Worm (Caenorhabditis elegans) whole organism, young adult: ENCODE results near the gene haly-1.

Experiments used
- D2030.7 ChIP-seq: fragments of 200-800 bp; sonication (Bioruptor generic); IDR thresholded peaks from 2 replicates; pipeline ENCODE4 v1.3.6; 2022; ENCODE audit warnings: missing genetic modification reagents, missing genetic modification characterization, missing compliant biosample characterization
- F49E8.2 ChIP-seq: sonication (generic microtip); optimal IDR thresholded peaks from 3 replicates; lab custom pipeline; 2017; ENCODE audit warnings: missing genetic modification characterization, mild to moderate bottlenecking, missing compliant biosample characterization, antibody characterized with exemption, moderate library complexity; ENCODE audit not compliant: insufficient read depth
- ZK185.1 ChIP-seq: sonication (generic microtip); optimal IDR thresholded peaks from 2 replicates; lab custom pipeline; 2016; ENCODE audit warnings: mild to moderate bottlenecking, missing genetic modification characterization, missing compliant biosample characterization; ENCODE audit not compliant: poor library complexity, severe bottlenecking
- ccch-3 ChIP-seq: fragments of 200-800 bp; sonication (Bioruptor generic); optimal IDR thresholded peaks from 2 replicates; lab custom pipeline; 2018; ENCODE audit warnings: mild to moderate bottlenecking, missing genetic modification characterization, missing compliant biosample characterization
- lin-26 ChIP-seq: fragments of 200-800 bp; sonication (Bioruptor generic); IDR thresholded peaks from 2 replicates; pipeline ENCODE4 v1.3.6; 2022; ENCODE audit warnings: missing genetic modification reagents, missing genetic modification characterization, missing compliant biosample characterization
- lir-1 ChIP-seq: fragments of 200-800 bp; sonication (Bioruptor generic); conservative IDR thresholded peaks from 2 replicates; pipeline ENCODE4 v1.3.6; 2022; ENCODE audit warnings: missing genetic modification reagents, missing genetic modification characterization, missing compliant biosample characterization
- madf-10 ChIP-seq: sonication (generic microtip); optimal IDR thresholded peaks from 2 replicates; lab custom pipeline; 2016; ENCODE audit warnings: mild to moderate bottlenecking, missing genetic modification characterization, missing compliant biosample characterization
- nfya-1 ChIP-seq: sonication (generic microtip); optimal IDR thresholded peaks from 2 replicates; lab custom pipeline; 2017; ENCODE audit warnings: antibody characterized with exemption, missing compliant biosample characterization, missing genetic modification characterization, borderline replicate concordance; ENCODE audit not compliant: insufficient read depth
- pha-4 ChIP-seq: fragments of 150-350 bp; sonication (generic microtip); optimal IDR thresholded peaks from 2 replicates; lab custom pipeline; 2014; ENCODE audit warnings: missing biosample characterization, missing genetic modification reagents, missing genetic modification characterization
- unc-62 ChIP-seq: fragments of 150-350 bp; optimal IDR thresholded peaks from 2 replicates; lab custom pipeline; 2014; ENCODE audit warnings: missing biosample characterization, missing genetic modification reagents, missing genetic modification characterization

- TF ChIP-seq unc-62 (no peak), pha-4 (no peak), lir-1 (GFP tag; lab: Robert Waterston, UW) (no peak), lin-26 (GFP tag; lab: Robert Waterston, UW) (no peak), nfya-1 (tag; lab: Kevin White, UChicago) (no peak), D2030.7 (GFP tag; lab: Robert Waterston, UW) (no peak), F49E8.2 (no peak), ZK185.1 (tag; lab: Kevin White, UChicago) (no peak), madf-10 (tag; lab: Kevin White, UChicago) (no peak), ccch-3 (GFP tag; lab: Kevin White, UChicago) (no peak)
Measured at ce11 chrX:10932087-10932486, 35.7 kb upstream of the haly-1 start.
